Fruit fly (Drosophila melanogaster): ENCODE results near the gene GMF.

DNA sequence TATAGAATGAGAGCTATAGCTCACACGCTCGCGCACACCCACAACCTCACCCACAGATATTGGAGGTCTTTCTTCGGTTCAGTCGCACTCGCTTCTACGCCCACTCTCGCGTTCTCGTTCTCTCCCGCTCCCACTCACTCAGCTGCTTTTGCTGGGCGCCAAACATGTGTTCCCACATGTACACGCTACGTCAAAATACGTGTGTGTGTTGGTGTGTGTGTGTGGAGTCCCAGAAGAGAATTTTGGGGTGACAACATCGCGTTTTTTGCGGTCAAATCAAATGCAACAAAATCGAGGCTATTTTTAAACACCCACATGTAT, 31.3 kb downstream of the GMF start:
- no peak for TF ChIP-seq az2 (GFP tag; optimal IDR thresholded peaks at IDR 0.05)
- peak; percentile 88 for TF ChIP-seq sd (tag; optimal IDR thresholded peaks at IDR 0.05)
- no peak for TF ChIP-seq CG3163 (GFP tag; optimal IDR thresholded peaks at IDR 0.05)
- no peak for TF ChIP-seq Rfx (GFP tag; IDR thresholded peaks at IDR 0.05)
- TF ChIP-seq CG5245 (GFP tag; optimal IDR thresholded peaks at IDR 0.05), result no peak
- no peak for TF ChIP-seq Six4 (GFP tag; optimal IDR thresholded peaks at IDR 0.05)
- TF ChIP-seq dan (GFP tag; IDR thresholded peaks at IDR 0.05), result no peak
- TF ChIP-seq yki (optimal IDR thresholded peaks at IDR 0.05), result no peak

Measured in whole organism, embryonic.